Fruit fly (Drosophila melanogaster): ENCODE data around the gene CG5199.

The CG5199 gene

dm6 chr3L:20442674-20443313 lies 9.9 kb downstream of the CG5199 start (continued):
- TF ChIP-seq Trl (optimal IDR thresholded peaks at IDR 0.05): peak; percentile 72 to 78
- no peak for TF ChIP-seq Trl (GFP tag; optimal IDR thresholded peaks at IDR 0.05)
- TF ChIP-seq CG1603 (tag; optimal IDR thresholded peaks at IDR 0.05): no peak
- no peak for TF ChIP-seq Blimp-1 (GFP tag; optimal IDR thresholded peaks at IDR 0.05)
- peak; percentile 99 for TF ChIP-seq CG6654 (GFP tag; optimal IDR thresholded peaks at IDR 0.05)
- TF ChIP-seq TFAM (GFP tag; optimal IDR thresholded peaks at IDR 0.05): no peak
- no peak for TF ChIP-seq Ada2b (GFP tag; IDR thresholded peaks at IDR 0.05)

DNA sequence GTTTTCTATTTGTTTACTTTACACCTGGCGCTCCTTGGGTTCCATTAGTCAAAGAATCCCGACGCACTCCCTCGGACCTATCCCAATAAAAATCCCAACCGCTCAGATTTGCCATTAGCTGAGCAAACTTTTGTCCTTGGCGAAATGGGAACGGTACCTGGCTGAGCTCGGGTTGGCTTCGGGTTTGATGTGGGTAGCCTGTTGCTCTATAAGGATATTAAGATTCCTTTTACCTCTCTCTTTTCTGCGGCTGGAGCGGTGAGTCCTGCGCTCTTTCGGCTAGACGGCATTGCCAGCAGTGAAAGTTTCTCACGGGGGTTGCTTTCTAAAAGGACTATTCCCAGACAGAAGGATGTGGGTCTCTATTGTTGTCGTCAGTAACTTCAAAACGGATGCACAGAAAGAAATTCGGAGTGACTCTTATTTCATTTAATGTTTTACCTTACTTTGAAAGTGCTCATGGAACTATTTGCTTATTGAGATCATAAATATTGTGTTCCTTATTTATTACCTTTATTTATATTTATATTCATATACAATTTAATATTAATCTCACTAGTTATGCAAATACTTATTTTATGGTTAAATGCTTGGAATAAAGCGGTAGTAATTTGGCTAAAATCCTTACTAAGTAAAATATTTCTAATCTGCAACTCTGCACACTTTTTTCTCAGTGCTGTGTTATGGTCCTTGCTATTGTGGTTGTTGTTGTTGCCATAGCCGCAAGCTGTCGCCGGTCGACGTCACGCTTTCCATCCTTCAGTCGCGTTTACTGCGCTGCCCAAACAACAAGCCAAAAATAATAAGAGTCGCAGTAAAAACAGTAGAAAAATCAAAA lies 10.8 kb downstream of the CG5199 start, which contains the start of gene CG5910:
CG5910 (plus strand) TSS at position 788 of the 838 bp plus-strand sequence.
- no peak for TF ChIP-seq hb (GFP tag; IDR thresholded peaks at IDR 0.05; ENCODE audit: partially characterized antibody)
- peak; percentile 69; the same call in 1 of the 2 replicates for TF ChIP-seq CG17328 (GFP tag; IDR thresholded peaks at IDR 0.05)
- TF ChIP-seq gfzf (GFP tag; optimal IDR thresholded peaks at IDR 0.05): no peak
- TF ChIP-seq CG32532 (GFP tag; IDR thresholded peaks at IDR 0.05): peak; percentile 80
- TF ChIP-seq twi (tag; optimal IDR thresholded peaks at IDR 0.05): peak; percentile 80
- peak; percentile 91 for TF ChIP-seq D19A (tag; optimal IDR thresholded peaks at IDR 0.05)
- peak; percentile 13 for TF ChIP-seq pho (GFP tag; optimal IDR thresholded peaks at IDR 0.05)
- TF ChIP-seq HHEX (GFP tag; optimal IDR thresholded peaks at IDR 0.05): peak; percentile 89
- no peak for TF ChIP-seq Sin3A (optimal IDR thresholded peaks at IDR 0.05)
- TF ChIP-seq CG1603 (tag; optimal IDR thresholded peaks at IDR 0.05): peak; percentile 45
- no peak for TF ChIP-seq CG3995 (GFP tag; optimal IDR thresholded peaks at IDR 0.05)
- TF ChIP-seq CG11093 (GFP tag; IDR thresholded peaks at IDR 0.05): peak; percentile 64; the same call in 1 of the 3 replicates
- peak; percentile 2 for TF ChIP-seq Myb (GFP tag; optimal IDR thresholded peaks at IDR 0.05)
- TF ChIP-seq CG16813 (GFP tag; IDR thresholded peaks at IDR 0.05; ENCODE audit: partially characterized antibody): no peak
- peak; percentile 66 for TF ChIP-seq CG10366 (GFP tag; IDR thresholded peaks at IDR 0.05)
- 0 out of 2 replicates have a peak, but pooled peaks have one; percentile 37 for TF ChIP-seq ham (GFP tag; IDR thresholded peaks at IDR 0.05)
- TF ChIP-seq CG7556 (GFP tag; optimal IDR thresholded peaks at IDR 0.05): peak; percentile 96
- peak; percentile 80 for TF ChIP-seq CG9817 (tag; optimal IDR thresholded peaks at IDR 0.05)
- TF ChIP-seq Trl (optimal IDR thresholded peaks at IDR 0.05): peak; percentile 31 to 44
- no peak for TF ChIP-seq Trl (GFP tag; optimal IDR thresholded peaks at IDR 0.05)
- no peak for TF ChIP-seq Gsc (GFP tag; IDR thresholded peaks at IDR 0.05)
- TF ChIP-seq Gug (GFP tag; IDR thresholded peaks at IDR 0.05): peak; percentile 51; the same call in 1 of the 4 replicates
- TF ChIP-seq cad (GFP tag; optimal IDR thresholded peaks at IDR 0.05): no peak
- 0 out of 2 replicates have a peak, but pooled peaks have one; percentile 31 for TF ChIP-seq Rx (GFP tag; IDR thresholded peaks at IDR 0.05)
- TF ChIP-seq Oli (tag; optimal IDR thresholded peaks at IDR 0.05): peak; percentile 94
- no peak for TF ChIP-seq corto (GFP tag; optimal IDR thresholded peaks at IDR 0.05)
- TF ChIP-seq Tbp (GFP tag; optimal IDR thresholded peaks at IDR 0.05): no peak
- TF ChIP-seq CG11504 (tag; optimal IDR thresholded peaks at IDR 0.05): peak; percentile 94
- no peak for TF ChIP-seq da (GFP tag; optimal IDR thresholded peaks at IDR 0.05)
- TF ChIP-seq gsb (GFP tag; IDR thresholded peaks at IDR 0.05): peak; percentile 52; the same call in 1 of the 2 replicates
- peak; percentile 69 for TF ChIP-seq ewg (GFP tag; optimal IDR thresholded peaks at IDR 0.05)
- TF ChIP-seq Elba2 (GFP tag; optimal IDR thresholded peaks at IDR 0.05): no peak
- no peak for TF ChIP-seq Doc3 (GFP tag; IDR thresholded peaks at IDR 0.05; ENCODE audit: partially characterized antibody)
- peak; percentile 87 for TF ChIP-seq CG13894 (tag; optimal IDR thresholded peaks at IDR 0.05)
- TF ChIP-seq CG3726 (GFP tag; IDR thresholded peaks at IDR 0.05): peak; percentile 68; the same call in 2 of the 3 replicates
- TF ChIP-seq dmrt99B (tag; optimal IDR thresholded peaks at IDR 0.05): peak; percentile 93
- TF ChIP-seq HmgD (GFP tag; optimal IDR thresholded peaks at IDR 0.05): no peak
- TF ChIP-seq MBD-R2 (GFP tag; IDR thresholded peaks at IDR 0.05): no peak
- no peak for TF ChIP-seq CG8944 (GFP tag; optimal IDR thresholded peaks at IDR 0.05)
- TF ChIP-seq croc (GFP tag; conservative IDR thresholded peaks at IDR 0.05): peak; percentile 85
- TF ChIP-seq CG11695 (GFP tag; IDR thresholded peaks at IDR 0.05): peak; percentile 87
- peak; percentile 53 for TF ChIP-seq nau (GFP tag; optimal IDR thresholded peaks at IDR 0.05)
